Worm (Caenorhabditis elegans): Measurements from ENCODE around the gene sta-2.

Gene sta-2

DNA sequence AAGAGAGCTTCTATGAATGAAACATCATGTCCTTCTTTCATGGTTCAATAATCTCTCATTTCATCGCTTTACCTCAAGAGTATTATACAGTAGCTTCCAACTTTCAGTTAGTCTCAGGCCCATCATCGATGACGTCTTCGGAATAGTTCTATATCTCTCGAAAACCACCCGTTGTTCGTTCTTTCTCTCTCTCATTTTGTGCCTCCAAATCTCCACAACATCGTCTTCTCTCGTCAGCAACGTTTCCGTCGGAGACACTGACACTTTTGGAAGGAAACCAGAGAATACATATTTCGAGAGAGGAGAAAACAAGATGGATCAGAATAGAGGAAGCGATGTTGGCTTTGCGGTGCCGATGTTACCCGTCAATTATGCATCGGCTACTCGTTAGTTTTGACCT is 9.2 kb upstream of the sta-2 start:
- TF ChIP-seq blmp-1 (tag; optimal IDR thresholded peaks at IDR 0.05; ENCODE audit: insufficient read depth): no peak
- TF ChIP-seq gmeb-1 (tag; optimal IDR thresholded peaks at IDR 0.05): no peak
- TF ChIP-seq nhr-6 (tag; optimal IDR thresholded peaks at IDR 0.05): peak; percentile 32
- TF ChIP-seq snpc-4 (tag; optimal IDR thresholded peaks at IDR 0.05): no peak
- peak; percentile 32 for TF ChIP-seq sem-4 (tag; optimal IDR thresholded peaks at IDR 0.05)
- no peak for TF ChIP-seq fos-1 (tag; optimal IDR thresholded peaks at IDR 0.05)
- TF ChIP-seq nhr-237 (tag; optimal IDR thresholded peaks at IDR 0.05): no peak
- TF ChIP-seq sma-9 (GFP tag; optimal IDR thresholded peaks at IDR 0.05): peak; percentile 12
- no peak for TF ChIP-seq sma-9 (tag; optimal IDR thresholded peaks at IDR 0.05)
- TF ChIP-seq elt-3 (tag; optimal IDR thresholded peaks at IDR 0.05): no peak
- no peak for TF ChIP-seq ZK546.5 (tag; optimal IDR thresholded peaks at IDR 0.05)
- no peak for TF ChIP-seq alr-1 (tag; optimal IDR thresholded peaks at IDR 0.05)
- TF ChIP-seq ceh-82 (tag; optimal IDR thresholded peaks at IDR 0.05): no peak
- no peak for TF ChIP-seq F13H6.1 (tag; optimal IDR thresholded peaks at IDR 0.05)
- TF ChIP-seq lsy-2 (tag; optimal IDR thresholded peaks at IDR 0.05): no peak
- TF ChIP-seq nhr-129 (tag; optimal IDR thresholded peaks at IDR 0.05): peak; percentile 25
- TF ChIP-seq unc-55 (GFP tag; optimal IDR thresholded peaks at IDR 0.05): peak; percentile 8
- no peak for TF ChIP-seq skn-1 (tag; optimal IDR thresholded peaks at IDR 0.05)
- no peak for TF ChIP-seq nhr-10 (tag; optimal IDR thresholded peaks at IDR 0.05)
- peak; percentile 29 for TF ChIP-seq crh-2 (tag; optimal IDR thresholded peaks at IDR 0.05)
- peak; percentile 51 for TF ChIP-seq nhr-21 (tag; optimal IDR thresholded peaks at IDR 0.05)
- TF ChIP-seq peb-1 (tag; optimal IDR thresholded peaks at IDR 0.05): no peak
- no peak for TF ChIP-seq lin-11 (tag; optimal IDR thresholded peaks at IDR 0.05)
- no peak for TF ChIP-seq nhr-77 (tag; optimal IDR thresholded peaks at IDR 0.05)
- TF ChIP-seq mab-5 (tag; optimal IDR thresholded peaks at IDR 0.05): no peak
- no peak for TF ChIP-seq nhr-23 (tag; optimal IDR thresholded peaks at IDR 0.05)
- TF ChIP-seq nhr-12 (tag; optimal IDR thresholded peaks at IDR 0.05): no peak
- TF ChIP-seq elt-1 (tag; optimal IDR thresholded peaks at IDR 0.05): no peak
- TF ChIP-seq mdl-1 (tag; optimal IDR thresholded peaks at IDR 0.05): no peak
- TF ChIP-seq nhr-11 (tag; optimal IDR thresholded peaks at IDR 0.05): no peak
- no peak for TF ChIP-seq lin-39 (tag; optimal IDR thresholded peaks at IDR 0.05)
- TF ChIP-seq ama-1 (optimal IDR thresholded peaks at IDR 0.05): peak; percentile 5
- no peak for TF ChIP-seq lin-13 (GFP tag; optimal IDR thresholded peaks at IDR 0.05)
- TF ChIP-seq sma-3 (GFP tag; optimal IDR thresholded peaks at IDR 0.05): no peak
- no peak for TF ChIP-seq nhr-25 (tag; optimal IDR thresholded peaks at IDR 0.05)
- TF ChIP-seq dmd-4 (tag; optimal IDR thresholded peaks at IDR 0.05): no peak
- peak; percentile 23 for TF ChIP-seq C34F6.9 (tag; optimal IDR thresholded peaks at IDR 0.05)
- TF ChIP-seq egl-27 (tag; optimal IDR thresholded peaks at IDR 0.05): no peak

DNA sequence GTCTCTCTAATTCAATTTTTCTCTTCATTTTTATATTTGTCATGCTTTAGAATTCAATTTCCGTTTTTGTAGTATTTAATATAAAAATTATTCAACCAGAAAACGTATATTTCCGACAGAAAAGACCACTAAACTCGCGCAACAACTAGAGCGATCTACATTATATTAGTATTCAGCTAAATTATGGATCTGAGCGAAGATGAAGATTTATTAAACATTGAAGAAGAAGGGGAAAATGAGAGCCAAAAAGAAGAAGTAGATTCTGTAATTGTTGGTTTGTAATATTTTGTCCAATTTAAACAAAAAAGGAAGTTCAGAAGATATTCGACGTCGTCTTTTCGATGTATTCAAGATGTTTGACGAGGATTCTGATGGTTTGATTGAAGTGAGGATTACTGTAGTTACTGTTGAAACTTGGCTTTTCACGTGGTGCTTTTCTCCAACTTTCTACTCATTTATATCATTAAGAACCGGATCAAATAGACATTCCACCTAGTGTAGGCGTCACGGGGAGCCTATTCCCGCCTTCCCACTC is 7.0 kb upstream of the sta-2 start, which contains the start of gene cal-7:
Gene cal-7 (plus strand): TSS at position 184 of the 535 bp plus-strand sequence.
- TF ChIP-seq sma-3 (GFP tag; optimal IDR thresholded peaks at IDR 0.05): peak; percentile 24
- TF ChIP-seq lsy-2 (tag; optimal IDR thresholded peaks at IDR 0.05): peak in 1 of 2 experiments; percentile 30
- TF ChIP-seq lin-11 (tag; optimal IDR thresholded peaks at IDR 0.05): no peak

DNA sequence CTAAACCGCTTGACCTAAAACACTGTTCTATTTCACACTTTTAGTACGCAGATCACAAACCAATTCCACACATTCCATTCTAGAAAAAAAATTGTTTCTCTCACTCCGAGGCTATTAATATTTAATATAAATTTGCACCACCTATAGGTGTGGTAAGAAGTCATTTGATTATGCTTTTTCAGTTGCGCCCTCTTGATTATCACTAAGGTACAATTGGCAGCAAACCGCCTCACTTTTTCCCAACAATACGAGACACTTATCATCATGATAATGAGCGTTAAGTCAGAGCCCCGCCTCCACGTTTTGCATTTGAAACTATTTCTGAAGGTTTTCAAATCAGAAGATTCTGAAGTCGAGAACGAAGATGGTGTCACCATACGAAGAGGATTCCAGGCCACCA is 3.7 kb upstream of the sta-2 start, which contains the start of gene aqp-4:
Gene aqp-4 (plus strand): TSS at position 270 of the 400 bp plus-strand sequence.
- TF ChIP-seq peb-1 (tag; optimal IDR thresholded peaks at IDR 0.05) (no peak), fos-1 (tag; optimal IDR thresholded peaks at IDR 0.05) (peak; percentile 78), ZK546.5 (tag; optimal IDR thresholded peaks at IDR 0.05) (no peak), ama-1 (optimal IDR thresholded peaks at IDR 0.05) (no peak), blmp-1 (tag; optimal IDR thresholded peaks at IDR 0.05; ENCODE audit: insufficient read depth) (no peak), unc-39 (tag; optimal IDR thresholded peaks at IDR 0.05) (no peak), nhr-6 (tag; optimal IDR thresholded peaks at IDR 0.05) (no peak), dmd-4 (tag; optimal IDR thresholded peaks at IDR 0.05) (no peak), mdl-1 (tag; optimal IDR thresholded peaks at IDR 0.05) (no peak), zag-1 (tag; optimal IDR thresholded peaks at IDR 0.05) (no peak), elt-3 (tag; optimal IDR thresholded peaks at IDR 0.05) (no peak), lin-11 (tag; optimal IDR thresholded peaks at IDR 0.05) (no peak), nhr-21 (tag; optimal IDR thresholded peaks at IDR 0.05) (no peak), ztf-1 (GFP tag; conservative IDR thresholded peaks at IDR 0.05) (no peak), crh-2 (tag; optimal IDR thresholded peaks at IDR 0.05) (peak; percentile 25), mbf-1 (tag; optimal IDR thresholded peaks at IDR 0.05) (no peak), skn-1 (tag; optimal IDR thresholded peaks at IDR 0.05) (no peak)
